Worm (Caenorhabditis elegans): Measurements from ENCODE around the gene F35D11.4.

Gene F35D11.4

DNA sequence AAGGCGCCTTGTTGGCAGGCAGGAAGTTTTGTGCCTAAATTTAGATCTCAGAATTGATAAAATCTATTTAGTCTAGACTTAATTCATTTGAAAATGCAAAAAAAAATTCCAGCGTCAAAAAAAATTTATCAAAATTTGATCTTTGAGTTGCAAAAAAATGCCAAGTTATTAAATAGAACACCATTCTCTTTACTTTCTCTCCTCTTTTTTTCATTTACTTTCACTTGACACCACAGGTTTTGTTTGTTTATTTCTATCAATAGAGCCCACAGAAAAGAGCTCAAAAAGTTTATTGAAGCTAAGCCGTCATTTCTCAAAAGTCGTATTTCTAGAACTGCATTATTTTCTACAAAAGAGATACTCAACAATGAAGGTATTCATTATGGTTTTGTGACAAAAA is 9.5 kb downstream of the F35D11.4 start, which contains the start of gene pqn-35:
Gene pqn-35, plus strand, starts transcription at position 301 of the 400 bp plus-strand sequence.
- TF ChIP-seq aly-1 (tag; optimal IDR thresholded peaks at IDR 0.05) (no peak), scrt-1 (GFP tag; IDR thresholded peaks at IDR 0.05) (no peak), ceh-13 (GFP tag; optimal IDR thresholded peaks at IDR 0.05) (no peak), tra-4 (tag; optimal IDR thresholded peaks at IDR 0.05) (no peak), F13C5.2 (tag; optimal IDR thresholded peaks at IDR 0.05) (no peak), pes-1 (GFP tag; IDR thresholded peaks at IDR 0.05) (no peak), tbx-11 (GFP tag; IDR thresholded peaks at IDR 0.05) (no peak)

- TF ChIP-seq ama-1 (optimal IDR thresholded peaks at IDR 0.05) (no peak), F13C5.2 (tag; optimal IDR thresholded peaks at IDR 0.05) (no peak), sea-1 (GFP tag; conservative IDR thresholded peaks at IDR 0.05) (no peak), tra-4 (tag; optimal IDR thresholded peaks at IDR 0.05) (no peak), hmg-4 (GFP tag; optimal IDR thresholded peaks at IDR 0.05) (no peak), tbx-11 (GFP tag; IDR thresholded peaks at IDR 0.05) (no peak), ceh-13 (GFP tag; optimal IDR thresholded peaks at IDR 0.05) (no peak), scrt-1 (GFP tag; IDR thresholded peaks at IDR 0.05) (no peak), ets-7 (tag; optimal IDR thresholded peaks at IDR 0.05) (no peak), tbx-37 (GFP tag; conservative IDR thresholded peaks at IDR 0.05) (no peak), pes-1 (GFP tag; IDR thresholded peaks at IDR 0.05) (no peak), aly-1 (tag; optimal IDR thresholded peaks at IDR 0.05) (no peak), hnd-1 (tag; optimal IDR thresholded peaks at IDR 0.05) (no peak)
Measured at ce11 chrII:4616443-4616842, 13.2 kb downstream of the F35D11.4 start, which contains the start of gene clec-136. TSS of gene clec-136 (minus strand) at chrII:4616543.

ce11 chrII:4617990-4618389 is 14.8 kb downstream of the F35D11.4 start, which contains the start of gene clec-137:
TSS of gene clec-137 (minus strand) at chrII:4618090.
- TF ChIP-seq pes-1 (GFP tag; IDR thresholded peaks at IDR 0.05) (no peak), hnd-1 (tag; optimal IDR thresholded peaks at IDR 0.05) (no peak), B0310.2 (tag; optimal IDR thresholded peaks at IDR 0.05) (no peak), ceh-36 (tag; optimal IDR thresholded peaks at IDR 0.05) (no peak), F13C5.2 (tag; optimal IDR thresholded peaks at IDR 0.05) (no peak), ama-1 (optimal IDR thresholded peaks at IDR 0.05) (no peak), hmbx-1 (tag; optimal IDR thresholded peaks at IDR 0.05) (no peak), tbx-37 (GFP tag; conservative IDR thresholded peaks at IDR 0.05) (no peak), ceh-13 (GFP tag; optimal IDR thresholded peaks at IDR 0.05) (no peak), hmg-4 (GFP tag; optimal IDR thresholded peaks at IDR 0.05) (no peak), tra-4 (tag; optimal IDR thresholded peaks at IDR 0.05) (no peak)

DNA sequence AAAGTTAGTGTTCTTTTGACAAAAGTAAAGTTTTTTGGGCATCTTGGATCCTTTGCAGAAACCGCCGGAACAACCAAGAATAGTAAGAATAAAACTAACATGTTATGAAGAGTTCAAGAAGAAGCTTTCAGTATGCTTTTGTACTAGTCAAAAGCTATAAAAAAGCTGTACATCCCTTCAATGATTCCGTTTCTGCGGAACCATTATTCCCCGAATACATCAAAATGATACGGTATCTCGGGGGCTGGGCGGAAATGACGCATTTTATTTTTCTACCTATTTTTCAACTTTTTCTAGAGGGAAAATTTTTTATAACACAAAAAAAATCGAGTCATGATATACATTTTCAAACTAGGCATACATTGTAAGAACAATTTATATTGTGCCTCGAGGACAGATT is 16.5 kb downstream of the F35D11.4 start, which contains the start of gene clec-138:
Gene clec-138, minus strand, starts transcription at position 101 of the 400 bp plus-strand sequence.
- no peak for TF ChIP-seq tra-4 (tag; optimal IDR thresholded peaks at IDR 0.05)
- TF ChIP-seq ama-1 (optimal IDR thresholded peaks at IDR 0.05): no peak
- no peak for TF ChIP-seq scrt-1 (GFP tag; IDR thresholded peaks at IDR 0.05)
- no peak for TF ChIP-seq sea-1 (GFP tag; conservative IDR thresholded peaks at IDR 0.05)
- no peak for TF ChIP-seq tbx-37 (GFP tag; conservative IDR thresholded peaks at IDR 0.05)

DNA sequence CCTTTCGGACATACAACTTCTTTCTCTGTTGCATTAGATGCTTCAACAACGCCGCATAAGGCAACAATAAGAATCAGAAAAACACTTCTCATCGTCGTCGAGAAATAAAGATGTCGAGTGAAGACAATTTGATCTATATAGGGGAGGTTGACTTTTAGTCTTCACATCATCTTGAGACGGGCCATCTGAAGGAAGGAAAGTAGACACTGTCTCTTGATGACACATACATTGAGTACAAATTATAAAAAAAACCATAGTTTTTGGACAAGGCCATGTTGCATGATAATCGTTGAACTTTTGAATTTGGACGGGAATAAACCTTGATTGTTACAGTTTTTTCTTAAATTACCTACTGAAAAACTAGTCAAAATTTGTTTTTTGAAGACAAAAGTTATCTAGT is 18.4 kb downstream of the F35D11.4 start, which contains the start of gene clec-139:
Gene clec-139, minus strand, starts transcription at position 101 of the 400 bp plus-strand sequence.
- TF ChIP-seq tbx-11 (GFP tag; IDR thresholded peaks at IDR 0.05) (no peak), ets-7 (tag; optimal IDR thresholded peaks at IDR 0.05) (no peak), ceh-13 (GFP tag; optimal IDR thresholded peaks at IDR 0.05) (no peak), ceh-36 (tag; optimal IDR thresholded peaks at IDR 0.05) (no peak), tra-4 (tag; optimal IDR thresholded peaks at IDR 0.05) (no peak), tbx-37 (GFP tag; conservative IDR thresholded peaks at IDR 0.05) (no peak)

- TF ChIP-seq flt-1 (GFP tag; IDR thresholded peaks at IDR 0.05) (no peak), hmg-4 (GFP tag; optimal IDR thresholded peaks at IDR 0.05) (no peak), hmbx-1 (tag; optimal IDR thresholded peaks at IDR 0.05) (no peak)
Measured at ce11 chrII:4626606-4627005, 23.4 kb downstream of the F35D11.4 start, which contains the start of gene F35D11.1. TSS of gene F35D11.1 (plus strand) at chrII:4626906.

DNA sequence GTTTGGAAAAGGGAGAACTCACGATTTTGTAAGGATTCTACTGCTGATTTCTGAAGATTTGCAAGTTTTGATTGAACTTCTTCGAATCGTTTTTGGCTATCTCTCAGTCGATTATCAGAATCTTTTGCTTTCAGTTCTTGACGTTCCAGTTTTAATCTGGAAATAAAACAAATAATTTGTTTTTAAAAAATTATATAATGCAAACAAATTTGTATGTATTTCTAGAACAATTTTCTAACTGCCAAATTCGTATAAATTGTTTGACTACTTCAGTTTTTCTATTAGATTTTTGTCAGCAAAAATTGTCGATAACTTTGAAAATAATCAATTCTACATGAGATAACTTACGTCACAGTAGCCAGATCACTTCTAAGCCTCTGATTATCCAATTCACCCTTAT is 28.3 kb downstream of the F35D11.4 start:
- TF ChIP-seq ceh-13 (GFP tag; optimal IDR thresholded peaks at IDR 0.05): no peak
- no peak for TF ChIP-seq ceh-36 (tag; optimal IDR thresholded peaks at IDR 0.05)
- no peak for TF ChIP-seq tbx-11 (GFP tag; IDR thresholded peaks at IDR 0.05)
- no peak for TF ChIP-seq ama-1 (optimal IDR thresholded peaks at IDR 0.05)
- no peak for TF ChIP-seq tbx-37 (GFP tag; conservative IDR thresholded peaks at IDR 0.05)
- TF ChIP-seq hmg-4 (GFP tag; optimal IDR thresholded peaks at IDR 0.05): no peak
- no peak for TF ChIP-seq sea-1 (GFP tag; conservative IDR thresholded peaks at IDR 0.05)
- no peak for TF ChIP-seq flt-1 (GFP tag; IDR thresholded peaks at IDR 0.05)
- TF ChIP-seq tra-4 (tag; optimal IDR thresholded peaks at IDR 0.05): no peak
- TF ChIP-seq hmbx-1 (tag; optimal IDR thresholded peaks at IDR 0.05): no peak
- TF ChIP-seq scrt-1 (GFP tag; IDR thresholded peaks at IDR 0.05): no peak
- TF ChIP-seq B0310.2 (tag; optimal IDR thresholded peaks at IDR 0.05): no peak
- TF ChIP-seq pes-1 (GFP tag; IDR thresholded peaks at IDR 0.05): no peak
- no peak for TF ChIP-seq F13C5.2 (tag; optimal IDR thresholded peaks at IDR 0.05)
- TF ChIP-seq aly-1 (tag; optimal IDR thresholded peaks at IDR 0.05): no peak

- TF ChIP-seq sea-1 (GFP tag; conservative IDR thresholded peaks at IDR 0.05) (no peak), hmg-4 (GFP tag; optimal IDR thresholded peaks at IDR 0.05) (no peak), aly-1 (tag; optimal IDR thresholded peaks at IDR 0.05) (no peak), tra-4 (tag; optimal IDR thresholded peaks at IDR 0.05) (no peak), pes-1 (GFP tag; IDR thresholded peaks at IDR 0.05) (no peak), F13C5.2 (tag; optimal IDR thresholded peaks at IDR 0.05) (no peak), ets-7 (tag; optimal IDR thresholded peaks at IDR 0.05) (no peak), ceh-36 (tag; optimal IDR thresholded peaks at IDR 0.05) (no peak), B0310.2 (tag; optimal IDR thresholded peaks at IDR 0.05) (no peak), scrt-1 (GFP tag; IDR thresholded peaks at IDR 0.05) (no peak), tbx-37 (GFP tag; conservative IDR thresholded peaks at IDR 0.05) (no peak), flt-1 (GFP tag; IDR thresholded peaks at IDR 0.05) (no peak), ama-1 (optimal IDR thresholded peaks at IDR 0.05) (no peak), ceh-13 (GFP tag; optimal IDR thresholded peaks at IDR 0.05) (no peak), hnd-1 (tag; optimal IDR thresholded peaks at IDR 0.05) (no peak), hmbx-1 (tag; optimal IDR thresholded peaks at IDR 0.05) (no peak), tbx-11 (GFP tag; IDR thresholded peaks at IDR 0.05) (no peak)
Measured at ce11 chrII:4638241-4638640, 35.0 kb downstream of the F35D11.4 start, which contains the start of gene che-10. TSS of gene che-10 (minus strand) at chrII:4638341.

Measured in whole organism, early embryonic.